Worm (Caenorhabditis elegans) whole organism, L3 larva: Measurements from ENCODE around the gene snap-29.
A peak's percentile ranks its signal among the peaks of the same experiment; 100 is the strongest.

ENCODE experiments used
- R02D3.7 ChIP-seq: fragments of 150-350 bp; optimal IDR thresholded peaks from 2 replicates; lab custom pipeline; 2014; ENCODE audit warnings: missing biosample characterization, missing genetic modification characterization
- ZK546.5 ChIP-seq: sonication (generic microtip); optimal IDR thresholded peaks from 2 replicates; lab custom pipeline; 2017; ENCODE audit warnings: missing biosample characterization, missing genetic modification characterization
- aly-2 ChIP-seq: fragments of 150-350 bp; optimal IDR thresholded peaks from 2 replicates; lab custom pipeline; 2014; ENCODE audit warnings: missing biosample characterization, missing genetic modification characterization
- ama-1 ChIP-seq: fragments of 150-350 bp; optimal IDR thresholded peaks from 2 replicates; lab custom pipeline; 2018
- ceh-16 ChIP-seq: sonication (generic microtip); optimal IDR thresholded peaks from 2 replicates; lab custom pipeline; 2017; ENCODE audit warnings: missing biosample characterization, missing genetic modification characterization
- ceh-28 ChIP-seq: fragments of 150-350 bp; optimal IDR thresholded peaks from 2 replicates; lab custom pipeline; 2014; ENCODE audit warnings: missing biosample characterization, missing genetic modification reagents, missing genetic modification characterization
- ceh-82 ChIP-seq: fragments of 150-350 bp; optimal IDR thresholded peaks from 2 replicates; lab custom pipeline; 2014; ENCODE audit warnings: missing biosample characterization, missing genetic modification characterization
- ceh-9 ChIP-seq: sonication (generic microtip); optimal IDR thresholded peaks from 2 replicates; lab custom pipeline; 2018; ENCODE audit warnings: missing biosample characterization, missing genetic modification characterization
- daf-12 ChIP-seq: fragments of 150-350 bp; optimal IDR thresholded peaks from 2 replicates; lab custom pipeline; 2014; ENCODE audit warnings: missing biosample characterization, missing genetic modification reagents, missing genetic modification characterization
- egl-27 ChIP-seq: sonication (generic microtip); optimal IDR thresholded peaks from 4 replicates; lab custom pipeline; 2017; ENCODE audit warnings: missing biosample characterization, missing genetic modification reagents, missing genetic modification characterization
- egl-5 ChIP-seq: fragments of 150-350 bp; optimal IDR thresholded peaks from 2 replicates; lab custom pipeline; 2017; ENCODE audit warnings: missing biosample characterization, missing genetic modification reagents, missing genetic modification characterization, inconsistent platforms
- elt-1 ChIP-seq: fragments of 150-350 bp; optimal IDR thresholded peaks from 2 replicates; lab custom pipeline; 2014; ENCODE audit warnings: missing biosample characterization, missing genetic modification characterization
- elt-2 ChIP-seq: sonication (generic microtip); optimal IDR thresholded peaks from 2 replicates; lab custom pipeline; 2016; ENCODE audit warnings: missing genetic modification reagents, mild to moderate bottlenecking, missing genetic modification characterization, missing compliant biosample characterization
- elt-3 ChIP-seq, 3 experiments: fragments of 150-350 bp in 1 of 3; sonication (generic microtip) in 2 of 3; optimal IDR thresholded peaks; 2 replicates in 2 of 3; 4 replicates in 1 of 3; lab custom pipeline; 2014 to 2017; ENCODE audit warnings: missing biosample characterization in 3 of 3, missing genetic modification characterization in 3 of 3
- eor-1 ChIP-seq, 2 experiments: fragments of 150-350 bp; optimal IDR thresholded peaks; 2 replicates each; lab custom pipeline; 2014 to 2018; ENCODE audit warnings: missing biosample characterization in 2 of 2, missing genetic modification characterization in 2 of 2
- fkh-10 ChIP-seq: sonication (generic microtip); optimal IDR thresholded peaks from 2 replicates; lab custom pipeline; 2017; ENCODE audit warnings: missing biosample characterization, missing genetic modification reagents, missing genetic modification characterization
- fkh-2 ChIP-seq: fragments of 150-350 bp; optimal IDR thresholded peaks from 2 replicates; lab custom pipeline; 2014; ENCODE audit warnings: missing biosample characterization, missing genetic modification reagents, missing genetic modification characterization
- fos-1 ChIP-seq: fragments of 150-350 bp; optimal IDR thresholded peaks from 2 replicates; lab custom pipeline; 2014; ENCODE audit warnings: missing biosample characterization, missing genetic modification characterization
- hmg-11 ChIP-seq: sonication (generic microtip); optimal IDR thresholded peaks from 2 replicates; lab custom pipeline; 2016; ENCODE audit warnings: missing genetic modification characterization, missing compliant biosample characterization
- jun-1 ChIP-seq: fragments of 150-350 bp; optimal IDR thresholded peaks from 2 replicates; lab custom pipeline; 2014; ENCODE audit warnings: missing biosample characterization, missing genetic modification reagents, missing genetic modification characterization
- lin-15B ChIP-seq: fragments of 150-350 bp; optimal IDR thresholded peaks from 2 replicates; lab custom pipeline; 2014; ENCODE audit warnings: missing biosample characterization, missing genetic modification characterization
- lin-39 ChIP-seq: fragments of 150-350 bp; optimal IDR thresholded peaks from 2 replicates; lab custom pipeline; 2018; ENCODE audit warnings: missing biosample characterization, missing genetic modification reagents, missing genetic modification characterization
- lsy-12 ChIP-seq: sonication (generic microtip); optimal IDR thresholded peaks from 2 replicates; lab custom pipeline; 2016; ENCODE audit warnings: mild to moderate bottlenecking, missing genetic modification characterization, missing compliant biosample characterization
- mdl-1 ChIP-seq: fragments of 150-350 bp; optimal IDR thresholded peaks from 2 replicates; lab custom pipeline; 2014; ENCODE audit warnings: missing biosample characterization, missing genetic modification characterization
- mml-1 ChIP-seq: fragments of 150-350 bp; sonication (generic microtip); optimal IDR thresholded peaks from 3 replicates; lab custom pipeline; 2014; ENCODE audit warnings: missing biosample characterization, missing genetic modification characterization
- nfya-1 ChIP-seq: sonication (generic microtip); optimal IDR thresholded peaks from 2 replicates; lab custom pipeline; 2017; ENCODE audit warnings: missing genetic modification characterization, mild to moderate bottlenecking, missing compliant biosample characterization, antibody characterized with exemption, moderate library complexity; ENCODE audit not compliant: insufficient read depth
- nhr-11 ChIP-seq: fragments of 150-350 bp; optimal IDR thresholded peaks from 2 replicates; lab custom pipeline; 2014; ENCODE audit warnings: missing biosample characterization, missing genetic modification characterization
- nhr-12 ChIP-seq: fragments of 150-350 bp; optimal IDR thresholded peaks from 2 replicates; lab custom pipeline; 2014; ENCODE audit warnings: missing biosample characterization, missing genetic modification characterization
- nhr-23 ChIP-seq: fragments of 150-350 bp; optimal IDR thresholded peaks from 2 replicates; lab custom pipeline; 2014; ENCODE audit warnings: missing biosample characterization, missing genetic modification reagents, missing genetic modification characterization
- nhr-237 ChIP-seq: fragments of 150-350 bp; optimal IDR thresholded peaks from 2 replicates; lab custom pipeline; 2014; ENCODE audit warnings: missing biosample characterization, missing genetic modification characterization
- nhr-25 ChIP-seq: sonication (generic microtip); optimal IDR thresholded peaks from 2 replicates; lab custom pipeline; 2017; ENCODE audit warnings: missing biosample characterization, missing genetic modification characterization
- nhr-28 ChIP-seq: fragments of 150-350 bp; optimal IDR thresholded peaks from 2 replicates; lab custom pipeline; 2014; ENCODE audit warnings: missing biosample characterization, missing genetic modification characterization
- nhr-43 ChIP-seq: sonication (generic microtip); optimal IDR thresholded peaks from 2 replicates; lab custom pipeline; 2016; ENCODE audit warnings: mild to moderate bottlenecking, missing genetic modification characterization, missing compliant biosample characterization; ENCODE audit not compliant: poor library complexity, severe bottlenecking
- nhr-67 ChIP-seq: fragments of 150-350 bp; optimal IDR thresholded peaks from 2 replicates; lab custom pipeline; 2014; ENCODE audit warnings: missing biosample characterization, missing genetic modification characterization
- nhr-76 ChIP-seq: fragments of 150-350 bp; sonication (generic microtip); optimal IDR thresholded peaks from 5 replicates; lab custom pipeline; 2014; ENCODE audit warnings: missing biosample characterization, missing genetic modification characterization
- nhr-77 ChIP-seq: fragments of 150-350 bp; optimal IDR thresholded peaks from 2 replicates; lab custom pipeline; 2014; ENCODE audit warnings: missing biosample characterization, missing genetic modification characterization
- pha-4 ChIP-seq: fragments of 150-350 bp; optimal IDR thresholded peaks from 2 replicates; lab custom pipeline; 2014; ENCODE audit warnings: missing biosample characterization, missing genetic modification reagents, missing genetic modification characterization
- pqm-1 ChIP-seq: fragments of 150-350 bp; optimal IDR thresholded peaks from 2 replicates; lab custom pipeline; 2017; ENCODE audit warnings: missing biosample characterization, missing genetic modification characterization, inconsistent platforms
- sea-2 ChIP-seq: fragments of 150-350 bp; sonication (generic microtip); optimal IDR thresholded peaks from 4 replicates; lab custom pipeline; 2014; ENCODE audit warnings: missing biosample characterization, missing genetic modification reagents, missing genetic modification characterization
- skn-1 ChIP-seq: fragments of 150-350 bp; optimal IDR thresholded peaks from 2 replicates; lab custom pipeline; 2014; ENCODE audit warnings: missing biosample characterization, missing genetic modification characterization
- snpc-4 ChIP-seq: fragments of 150-350 bp; optimal IDR thresholded peaks from 2 replicates; lab custom pipeline; 2014; ENCODE audit warnings: missing biosample characterization, missing genetic modification characterization
- tbx-2 ChIP-seq: sonication (generic microtip); optimal IDR thresholded peaks from 2 replicates; lab custom pipeline; 2016; ENCODE audit warnings: mild to moderate bottlenecking, missing genetic modification characterization, missing compliant biosample characterization
- unc-39 ChIP-seq: sonication (generic microtip); optimal IDR thresholded peaks from 4 replicates; lab custom pipeline; 2017; ENCODE audit warnings: missing biosample characterization, missing genetic modification characterization
- unc-62 ChIP-seq: fragments of 150-350 bp; sonication (generic microtip); optimal IDR thresholded peaks from 4 replicates; lab custom pipeline; 2014; ENCODE audit warnings: missing biosample characterization, missing genetic modification reagents, missing genetic modification characterization
- zag-1 ChIP-seq: fragments of 150-350 bp; optimal IDR thresholded peaks from 2 replicates; lab custom pipeline; 2014; ENCODE audit warnings: missing biosample characterization, missing genetic modification characterization
- ztf-11 ChIP-seq: fragments of 150-350 bp; optimal IDR thresholded peaks from 2 replicates; lab custom pipeline; 2014; ENCODE audit warnings: missing biosample characterization, missing genetic modification characterization
- ztf-4 ChIP-seq: fragments of 150-350 bp; optimal IDR thresholded peaks from 2 replicates; lab custom pipeline; 2014; ENCODE audit warnings: missing biosample characterization, missing genetic modification characterization

Gene snap-29

ce11 chrIII:8797211-8797733 is 21.2 kb downstream of the snap-29 start:
- TF ChIP-seq skn-1 (peak; percentile 76), nhr-76 (tag; lab: Kevin White, UChicago) (peak; percentile 36), lin-15B (tag; lab: Kevin White, UChicago) (peak; percentile 49), ceh-9 (tag; lab: Kevin White, UChicago) (no peak), egl-5 (peak; percentile 34), nfya-1 (tag; lab: Kevin White, UChicago) (peak; percentile 89), ZK546.5 (tag; lab: Kevin White, UChicago) (no peak), nhr-11 (peak; percentile 5), hmg-11 (tag; lab: Kevin White, UChicago) (peak; percentile 68), egl-27 (peak; percentile 27), ztf-11 (tag; lab: Kevin White, UChicago) (no peak), mml-1 (tag; lab: Kevin White, UChicago) (no peak), daf-12 (tag; lab: Kevin White, UChicago) (no peak), fkh-10 (peak; percentile 73), nhr-77 (peak; percentile 18), fkh-2 (tag; lab: Kevin White, UChicago) (no peak), nhr-23 (tag; lab: Kevin White, UChicago) (peak; percentile 68), zag-1 (tag; lab: Kevin White, UChicago) (no peak), snpc-4 (tag; lab: Kevin White, UChicago) (peak; percentile 75), fos-1 (tag; lab: Kevin White, UChicago) (peak; percentile 43), pqm-1 (tag; lab: Kevin White, UChicago) (peak; percentile 96), unc-62 (peak; percentile 71), nhr-25 (peak; percentile 92), ceh-28 (tag; lab: Kevin White, UChicago) (peak; percentile 83), ztf-4 (tag; lab: Kevin White, UChicago) (no peak), nhr-237 (tag; lab: Kevin White, UChicago) (no peak), tbx-2 (tag; lab: Kevin White, UChicago) (peak; percentile 75), mdl-1 (tag; lab: Kevin White, UChicago) (peak; percentile 90), nhr-12 (no peak), sea-2 (peak; percentile 14), nhr-67 (tag; lab: Kevin White, UChicago) (no peak), elt-3 (tag; optimal IDR thresholded peaks at IDR 0.05; lab: Kevin White, UChicago) (peak in 1 of 3 experiments; percentile 74), eor-1 (tag; optimal IDR thresholded peaks at IDR 0.05; lab: Kevin White, UChicago) (no peak), unc-39 (tag; lab: Kevin White, UChicago) (no peak), nhr-43 (tag; lab: Kevin White, UChicago) (peak; percentile 87), ceh-16 (tag; lab: Kevin White, UChicago) (no peak), lsy-12 (tag; lab: Kevin White, UChicago) (peak; percentile 81), lin-39 (tag; lab: Kevin White, UChicago) (peak; percentile 93), aly-2 (tag; lab: Kevin White, UChicago) (no peak), ama-1 (lab: Kevin White, UChicago) (no peak), elt-2 (tag; lab: Kevin White, UChicago) (peak; percentile 96), nhr-28 (tag; lab: Kevin White, UChicago) (no peak), jun-1 (tag; lab: Kevin White, UChicago) (peak; percentile 94), ceh-82 (peak; percentile 42), elt-1 (tag; lab: Kevin White, UChicago) (peak; percentile 59), pha-4 (peak; percentile 43), R02D3.7 (peak; percentile 44)
- TF ChIP-seq, all 47 proteins: peak for 30
